Fruit fly (Drosophila melanogaster) whole organism, embryonic: Measurements from ENCODE around the gene CG15347.

Experiments used
- ATbp ChIP-seq: fragments of 200-800 bp; sonication (Bioruptor generic); optimal IDR thresholded peaks from 2 replicates; lab custom pipeline; 2017; ENCODE audit warnings: missing biosample characterization, mild to moderate bottlenecking, missing genetic modification characterization, missing genetic modification reagents
- BEAF-32 ChIP-seq: fragments of 200-800 bp; sonication (Bioruptor generic); optimal IDR thresholded peaks from 3 replicates; lab custom pipeline; 2017; ENCODE audit warnings: missing biosample characterization, missing genetic modification characterization, mild to moderate bottlenecking, moderate library complexity, missing genetic modification reagents
- Blimp-1 ChIP-seq: fragments of 200-800 bp; sonication (Bioruptor generic); optimal IDR thresholded peaks from 3 replicates; lab custom pipeline; 2018; ENCODE audit warnings: missing biosample characterization, missing genetic modification characterization, mild to moderate bottlenecking, moderate library complexity, missing genetic modification reagents
- CG11504 ChIP-seq: fragments of 200-800 bp; sonication (Bioruptor generic); optimal IDR thresholded peaks from 3 replicates; lab custom pipeline; 2019; ENCODE audit warnings: missing biosample characterization, mild to moderate bottlenecking, missing genetic modification characterization, moderate library complexity
- CG11695 ChIP-seq: fragments of 200-800 bp; sonication (Bioruptor generic); IDR thresholded peaks from 3 replicates; pipeline ENCODE4 v1.3.6; 2022; ENCODE audit warnings: missing biosample characterization, missing genetic modification characterization
- CG11696 ChIP-seq: fragments of 200-800 bp; sonication (Bioruptor generic); IDR thresholded peaks from 2 replicates; pipeline ENCODE4 v1.3.6; 2022; ENCODE audit warnings: missing biosample characterization, missing genetic modification characterization
- CG1233 ChIP-seq: fragments of 200-800 bp; sonication (Bioruptor generic); optimal IDR thresholded peaks from 4 replicates; lab custom pipeline; 2018; ENCODE audit warnings: missing biosample characterization, mild to moderate bottlenecking, missing genetic modification characterization
- CG12659 ChIP-seq: fragments of 200-800 bp; sonication (Bioruptor generic); optimal IDR thresholded peaks from 3 replicates; lab custom pipeline; 2017; ENCODE audit warnings: mild to moderate bottlenecking, missing biosample characterization, missing genetic modification reagents, missing genetic modification characterization
- CG1603 ChIP-seq: fragments of 200-800 bp; sonication (Bioruptor generic); optimal IDR thresholded peaks from 2 replicates; lab custom pipeline; 2019; ENCODE audit warnings: missing biosample characterization, mild to moderate bottlenecking, missing genetic modification characterization, moderate library complexity
- CG1647 ChIP-seq: fragments of 200-800 bp; sonication (Bioruptor generic); optimal IDR thresholded peaks from 3 replicates; lab custom pipeline; 2016; ENCODE audit warnings: missing biosample characterization, missing genetic modification characterization
- CG17359 ChIP-seq: fragments of 200-800 bp; sonication (Bioruptor generic); optimal IDR thresholded peaks from 3 replicates; lab custom pipeline; 2018; ENCODE audit warnings: missing biosample characterization, mild to moderate bottlenecking, missing genetic modification characterization, moderate library complexity
- CG17829 ChIP-seq: fragments of 200-800 bp; optimal IDR thresholded peaks from 2 replicates; lab custom pipeline; 2019; ENCODE audit warnings: missing biosample characterization, mild to moderate bottlenecking, missing genetic modification characterization, moderate library complexity
- CG18476 ChIP-seq: fragments of 200-800 bp; sonication (Bioruptor generic); optimal IDR thresholded peaks from 2 replicates; lab custom pipeline; 2016; ENCODE audit warnings: missing biosample characterization, mild to moderate bottlenecking, missing genetic modification characterization
- CG2116 ChIP-seq: fragments of 200-800 bp; sonication (Bioruptor generic); optimal IDR thresholded peaks from 3 replicates; lab custom pipeline; 2018; ENCODE audit warnings: missing biosample characterization, mild to moderate bottlenecking, missing genetic modification characterization
- CG2199 ChIP-seq: fragments of 200-800 bp; sonication (Bioruptor generic); IDR thresholded peaks from 3 replicates; pipeline ENCODE4 v1.3.6; 2022; ENCODE audit warnings: missing biosample characterization, missing genetic modification characterization
- CG2678 ChIP-seq: fragments of 200-800 bp; sonication (Bioruptor generic); optimal IDR thresholded peaks from 3 replicates; lab custom pipeline; 2019; ENCODE audit warnings: missing biosample characterization, mild to moderate bottlenecking, missing genetic modification characterization, moderate library complexity
- CG4617 ChIP-seq: fragments of 200-800 bp; sonication (Bioruptor generic); optimal IDR thresholded peaks from 3 replicates; lab custom pipeline; 2016; ENCODE audit warnings: missing biosample characterization, missing genetic modification characterization, borderline replicate concordance
- CG8359 ChIP-seq: fragments of 200-800 bp; sonication (Bioruptor generic); optimal IDR thresholded peaks from 2 replicates; lab custom pipeline; 2017; ENCODE audit warnings: missing biosample characterization, mild to moderate bottlenecking, missing genetic modification characterization, borderline replicate concordance
- CG9932 ChIP-seq: fragments of 200-800 bp; sonication (Bioruptor generic); IDR thresholded peaks from 2 replicates; pipeline ENCODE4 v1.3.6; 2022; ENCODE audit warnings: missing biosample characterization, missing genetic modification characterization
- Dll ChIP-seq: fragments of 200-800 bp; sonication (Bioruptor generic); IDR thresholded peaks from 4 replicates; pipeline ENCODE4 v1.3.6; 2022; ENCODE audit warnings: missing biosample characterization, missing genetic modification characterization; ENCODE audit not compliant: partially characterized antibody
- E2f1 ChIP-seq: fragments of 200-800 bp; sonication (Bioruptor generic); IDR thresholded peaks from 2 replicates; pipeline ENCODE4 v1.3.6; 2022; ENCODE audit warnings: missing biosample characterization, missing genetic modification characterization
- ERR ChIP-seq: fragments of 200-800 bp; sonication (Bioruptor generic); optimal IDR thresholded peaks from 2 replicates; lab custom pipeline; 2016; ENCODE audit warnings: missing biosample characterization, missing genetic modification characterization
- HLH3B ChIP-seq: fragments of 200-800 bp; sonication (Bioruptor generic); IDR thresholded peaks from 2 replicates; pipeline ENCODE4 v1.3.6; 2022; ENCODE audit warnings: missing biosample characterization, missing genetic modification characterization
- MBD-R2 ChIP-seq: fragments of 200-800 bp; sonication (Bioruptor generic); IDR thresholded peaks from 2 replicates; pipeline ENCODE4 v1.3.6; 2022; ENCODE audit warnings: missing biosample characterization, missing genetic modification characterization
- Med ChIP-seq: fragments of 200-800 bp; sonication (Bioruptor generic); peaks from one replicate; lab custom pipeline; 2016; ENCODE audit warnings: missing biosample characterization, missing genetic modification characterization, mild to moderate bottlenecking, inconsistent platforms, moderate library complexity
- Mrtf ChIP-seq: fragments of 200-800 bp; sonication (Bioruptor generic); IDR thresholded peaks from 3 replicates; pipeline ENCODE4 v1.3.6; 2022; ENCODE audit warnings: missing biosample characterization, missing genetic modification characterization
- NC2α ChIP-seq: fragments of 200-800 bp; sonication (Bioruptor generic); optimal IDR thresholded peaks from 2 replicates; lab custom pipeline; 2016; ENCODE audit warnings: missing biosample characterization, missing genetic modification characterization
- Xrp1 ChIP-seq: fragments of 200-800 bp; sonication (Bioruptor generic); IDR thresholded peaks from 2 replicates; pipeline ENCODE4 v1.3.6; 2022; ENCODE audit warnings: missing biosample characterization, missing genetic modification characterization
- bsh ChIP-seq, 2 experiments: fragments of 200-800 bp; sonication (Bioruptor generic); optimal IDR thresholded peaks; 2 replicates each; lab custom pipeline; 2017 to 2018; ENCODE audit warnings: mild to moderate bottlenecking in 2 of 2, missing biosample characterization in 2 of 2, missing genetic modification characterization in 2 of 2, moderate library complexity in 1 of 2
- lab ChIP-seq: fragments of 200-800 bp; sonication (Bioruptor generic); optimal IDR thresholded peaks from 3 replicates; lab custom pipeline; 2017; ENCODE audit warnings: missing biosample characterization, missing genetic modification characterization, mild to moderate bottlenecking, moderate library complexity, missing genetic modification reagents
- nom ChIP-seq: fragments of 200-800 bp; sonication (Bioruptor generic); optimal IDR thresholded peaks from 2 replicates; lab custom pipeline; 2017; ENCODE audit warnings: missing biosample characterization, missing genetic modification characterization, mild to moderate bottlenecking, moderate library complexity, missing genetic modification reagents
- row ChIP-seq: fragments of 200-800 bp; sonication (Bioruptor generic); IDR thresholded peaks from 3 replicates; pipeline ENCODE4 v1.3.6; 2022; ENCODE audit warnings: missing biosample characterization, missing genetic modification characterization
- sens ChIP-seq: fragments of 200-800 bp; sonication (Bioruptor generic); peaks from one replicate; lab custom pipeline; 2016; ENCODE audit warnings: missing biosample characterization, missing genetic modification characterization
- so ChIP-seq: fragments of 200-800 bp; sonication (Bioruptor generic); IDR thresholded peaks from 3 replicates; pipeline ENCODE4 v1.3.6; 2022; ENCODE audit warnings: missing biosample characterization, missing genetic modification characterization
- stc ChIP-seq: fragments of 200-800 bp; sonication (Bioruptor generic); IDR thresholded peaks from 2 replicates; pipeline ENCODE4 v1.3.6; 2022; ENCODE audit warnings: missing biosample characterization, missing genetic modification characterization
- tio ChIP-seq: fragments of 200-800 bp; sonication (Bioruptor generic); optimal IDR thresholded peaks from 2 replicates; lab custom pipeline; 2017; ENCODE audit warnings: missing biosample characterization, missing genetic modification characterization, inconsistent platforms
- trem ChIP-seq: fragments of 200-800 bp; optimal IDR thresholded peaks from 3 replicates; lab custom pipeline; 2019; ENCODE audit warnings: missing biosample characterization, mild to moderate bottlenecking, missing genetic modification characterization, moderate library complexity
- zf30C ChIP-seq: fragments of 200-800 bp; sonication (Bioruptor generic); optimal IDR thresholded peaks from 3 replicates; lab custom pipeline; 2018; ENCODE audit warnings: missing biosample characterization, mild to moderate bottlenecking, missing genetic modification characterization

Gene CG15347

dm6 chrX:8461147-8461546, 449 bp upstream of the CG15347 start, which contains the start of gene Es2 (continued):
- TF ChIP-seq trem (peak; percentile 39), Dll (GFP tag; lab: Robert Waterston, UW) (0 out of 4 replicates have a peak, but pooled peaks have one; percentile 47), CG17829 (peak; percentile 2), BEAF-32 (GFP tag; lab: Kevin White, UChicago) (peak; percentile 23), E2f1 (GFP tag; lab: Robert Waterston, UW) (no peak), CG8359 (no peak), Med (GFP tag; lab: Kevin White, UChicago) (no peak), CG12659 (peak; percentile 10), CG2678 (no peak), ERR (GFP tag; lab: Kevin White, UChicago) (no peak), HLH3B (GFP tag; lab: Robert Waterston, UW) (no peak), MBD-R2 (GFP tag; lab: Robert Waterston, UW) (peak; percentile 36; the same call in 1 of the 2 replicates), CG2199 (GFP tag; lab: Robert Waterston, UW) (no peak), CG4617 (GFP tag; lab: Kevin White, UChicago) (no peak), NC2α (GFP tag; lab: Kevin White, UChicago) (no peak), CG2116 (peak; percentile 39), so (GFP tag; lab: Robert Waterston, UW) (0 out of 3 replicates have a peak, but pooled peaks have one; percentile 20)

dm6 chrX:8460232-8460631, 466 bp downstream of the CG15347 start:
- TF ChIP-seq CG18476 (GFP tag; lab: Kevin White, UChicago), result no peak
- peak; percentile 21 for TF ChIP-seq sens
- no peak for TF ChIP-seq CG1647
- TF ChIP-seq Mrtf, result 0 out of 3 replicates have a peak, but pooled peaks have one; percentile 34
- peak; percentile 64 for TF ChIP-seq CG11696
- 0 out of 3 replicates have a peak, but pooled peaks have one; percentile 17 for TF ChIP-seq row
- peak; percentile 4 for TF ChIP-seq tio (GFP tag; lab: Kevin White, UChicago)
- TF ChIP-seq Xrp1 (GFP tag; lab: Robert Waterston, UW), result 0 out of 2 replicates have a peak, but pooled peaks have one; percentile 22
- peak; percentile 17 for TF ChIP-seq zf30C (GFP tag; lab: Kevin White, UChicago)

DNA sequence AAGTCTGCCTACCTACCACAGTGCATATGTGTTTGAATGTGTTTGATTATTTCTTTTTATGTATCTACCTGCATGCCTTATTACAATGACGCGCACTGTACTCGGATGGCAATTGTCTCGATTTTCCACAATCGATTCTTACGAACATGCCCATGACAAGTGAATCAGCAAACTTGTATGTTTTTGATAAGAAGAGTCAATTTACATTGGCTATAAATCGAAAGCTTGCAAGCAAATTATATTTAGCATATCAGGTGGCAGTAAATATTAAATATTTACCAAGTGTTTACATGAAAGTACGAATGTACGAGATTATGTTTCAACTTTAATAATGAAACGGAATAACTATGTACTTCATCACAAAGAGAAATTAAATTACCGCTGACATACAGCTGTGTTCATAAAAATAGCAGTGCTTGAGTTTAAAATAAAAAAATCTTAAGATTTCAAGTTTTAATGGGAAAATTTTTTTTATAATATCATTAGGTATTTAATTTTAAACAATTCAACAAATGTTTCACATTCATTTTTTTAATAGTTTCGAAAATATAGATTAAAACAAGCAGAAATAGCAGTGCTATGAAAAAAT, 1.2 kb downstream of the CG15347 start:
- TF ChIP-seq ERR (GFP tag; lab: Kevin White, UChicago) (no peak), CG1603 (tag; lab: Kevin White, UChicago) (peak; percentile 20), stc (no peak), zf30C (GFP tag; lab: Kevin White, UChicago) (no peak), bsh (GFP tag; optimal IDR thresholded peaks at IDR 0.05; lab: Kevin White, UChicago) (peak in 1 of 2 experiments; percentile 19), Blimp-1 (GFP tag; lab: Kevin White, UChicago) (peak; percentile 5), lab (GFP tag; lab: Kevin White, UChicago) (peak; percentile 7), CG11695 (GFP tag; lab: Robert Waterston, UW) (0 out of 3 replicates have a peak, but pooled peaks have one; percentile 29), CG11696 (peak; percentile 54; the same call in 1 of the 2 replicates), nom (GFP tag; lab: Kevin White, UChicago) (peak; percentile 54), CG17359 (tag; lab: Kevin White, UChicago) (peak; percentile 19), Med (GFP tag; lab: Kevin White, UChicago) (peak; percentile 0), sens (peak; percentile 71), CG9932 (GFP tag; lab: Robert Waterston, UW) (no peak), CG11504 (tag; lab: Kevin White, UChicago) (peak; percentile 9), ATbp (GFP tag; lab: Kevin White, UChicago) (peak; percentile 8), CG1233 (GFP tag; lab: Kevin White, UChicago) (peak; percentile 2)
